Worm (Caenorhabditis elegans) whole organism, midembryonic: ENCODE results near the gene srx-5.
A peak's percentile ranks its signal among the peaks of the same experiment; 100 is the strongest.

Experiments used
- T22C8.4 ChIP-seq: fragments of 200-800 bp; sonication (Bioruptor generic); IDR thresholded peaks from 2 replicates; pipeline ENCODE4 v1.3.6; 2022; ENCODE audit warnings: missing genetic modification characterization, missing compliant biosample characterization
- cog-1 ChIP-seq: sonication (generic microtip); optimal IDR thresholded peaks from 2 replicates; lab custom pipeline; 2016; ENCODE audit warnings: missing genetic modification characterization, missing compliant biosample characterization
- flt-1 ChIP-seq: fragments of 200-800 bp; sonication (Bioruptor generic); IDR thresholded peaks from 2 replicates; pipeline ENCODE4 v1.3.6; 2022; ENCODE audit warnings: missing genetic modification characterization, missing compliant biosample characterization
- klf-2 ChIP-seq: fragments of 200-800 bp; sonication (Bioruptor generic); conservative IDR thresholded peaks from 2 replicates; pipeline ENCODE4 v1.3.6; 2022; ENCODE audit warnings: missing genetic modification reagents, missing genetic modification characterization, missing compliant biosample characterization
- med-1 ChIP-seq: sonication (generic microtip); optimal IDR thresholded peaks from 2 replicates; lab custom pipeline; 2017; ENCODE audit warnings: missing genetic modification characterization, mild to moderate bottlenecking, missing compliant biosample characterization, antibody characterized with exemption, missing genetic modification reagents; ENCODE audit not compliant: insufficient read depth
- ref-1 ChIP-seq: fragments of 200-800 bp; sonication (Bioruptor generic); conservative IDR thresholded peaks from 2 replicates; pipeline ENCODE4 v1.3.6; 2022; ENCODE audit warnings: missing genetic modification reagents, missing genetic modification characterization, missing compliant biosample characterization
- tab-1 ChIP-seq: fragments of 200-800 bp; sonication (Bioruptor generic); IDR thresholded peaks from 2 replicates; pipeline ENCODE4 v1.3.6; 2022; ENCODE audit warnings: missing genetic modification characterization, missing compliant biosample characterization
- ztf-23 ChIP-seq: fragments of 200-800 bp; sonication (Bioruptor generic); IDR thresholded peaks from 2 replicates; pipeline ENCODE4 v1.3.6; 2022; ENCODE audit warnings: missing genetic modification reagents, missing genetic modification characterization, missing compliant biosample characterization
- ztf-29 ChIP-seq: fragments of 200-800 bp; sonication (Bioruptor generic); IDR thresholded peaks from 2 replicates; pipeline ENCODE4 v1.3.6; 2022; ENCODE audit warnings: missing genetic modification reagents, missing genetic modification characterization, missing compliant biosample characterization

srx-5 gene

ce11 chrV:689538-689937 lies 10.3 kb upstream of the srx-5 start:
- TF ChIP-seq flt-1 (GFP tag; lab: Robert Waterston, UW) (no peak), klf-2 (GFP tag; lab: Robert Waterston, UW) (no peak), ref-1 (no peak), tab-1 (GFP tag; lab: Robert Waterston, UW) (no peak), ztf-29 (GFP tag; lab: Robert Waterston, UW) (no peak), ztf-23 (GFP tag; lab: Robert Waterston, UW) (no peak), med-1 (GFP tag; lab: Kevin White, UChicago) (no peak), cog-1 (tag; lab: Kevin White, UChicago) (no peak), T22C8.4 (GFP tag; lab: Robert Waterston, UW) (no peak)

ce11 chrV:692720-693422 lies 7.0 kb upstream of the srx-5 start, which contains the start of gene srx-4:
srx-4 (minus strand) TSS chrV:692770.
- TF ChIP-seq med-1 (GFP tag; lab: Kevin White, UChicago) (no peak), klf-2 (GFP tag; lab: Robert Waterston, UW) (no peak), flt-1 (GFP tag; lab: Robert Waterston, UW) (no peak), cog-1 (tag; lab: Kevin White, UChicago) (no peak), T22C8.4 (GFP tag; lab: Robert Waterston, UW) (no peak), ref-1 (no peak)

- TF ChIP-seq flt-1 (GFP tag; lab: Robert Waterston, UW) (no peak), ztf-23 (GFP tag; lab: Robert Waterston, UW) (no peak), med-1 (GFP tag; lab: Kevin White, UChicago) (no peak), ztf-29 (GFP tag; lab: Robert Waterston, UW) (no peak), klf-2 (GFP tag; lab: Robert Waterston, UW) (no peak), T22C8.4 (GFP tag; lab: Robert Waterston, UW) (no peak), tab-1 (GFP tag; lab: Robert Waterston, UW) (no peak), ref-1 (no peak), cog-1 (tag; lab: Kevin White, UChicago) (no peak)
These were observed 5.3 kb upstream of the srx-5 start, which contains the start of gene srj-53 for ce11 chrV:694625-695024. srj-53 (minus strand) TSS chrV:694725.

- TF ChIP-seq ztf-29 (GFP tag; lab: Robert Waterston, UW) (no peak), cog-1 (tag; lab: Kevin White, UChicago) (no peak), T22C8.4 (GFP tag; lab: Robert Waterston, UW) (no peak), med-1 (GFP tag; lab: Kevin White, UChicago) (no peak), flt-1 (GFP tag; lab: Robert Waterston, UW) (no peak)
These were observed 4.0 kb upstream of the srx-5 start, which contains the start of gene srj-52 for ce11 chrV:695914-696313. srj-52 (minus strand) TSS chrV:696014.

- TF ChIP-seq cog-1 (tag; lab: Kevin White, UChicago) = no peak
- no peak for TF ChIP-seq klf-2 (GFP tag; lab: Robert Waterston, UW)
- no peak for TF ChIP-seq ztf-23 (GFP tag; lab: Robert Waterston, UW)
- TF ChIP-seq ztf-29 (GFP tag; lab: Robert Waterston, UW) = no peak
- no peak for TF ChIP-seq ref-1
- TF ChIP-seq T22C8.4 (GFP tag; lab: Robert Waterston, UW) = no peak
- no peak for TF ChIP-seq med-1 (GFP tag; lab: Kevin White, UChicago)
- no peak for TF ChIP-seq tab-1 (GFP tag; lab: Robert Waterston, UW)
- TF ChIP-seq flt-1 (GFP tag; lab: Robert Waterston, UW) = no peak
These were observed 828 bp upstream of the srx-5 start for ce11 chrV:699051-699450.

ce11 chrV:702260-702659 lies 2.4 kb downstream of the srx-5 start, which contains the start of gene srbc-37:
srbc-37 (plus strand) TSS chrV:702560.
- no peak for TF ChIP-seq T22C8.4 (GFP tag; lab: Robert Waterston, UW)
- TF ChIP-seq ref-1 = no peak
- no peak for TF ChIP-seq ztf-23 (GFP tag; lab: Robert Waterston, UW)
- no peak for TF ChIP-seq ztf-29 (GFP tag; lab: Robert Waterston, UW)
- TF ChIP-seq flt-1 (GFP tag; lab: Robert Waterston, UW) = no peak

ce11 chrV:706449-706848 lies 6.6 kb downstream of the srx-5 start:
- TF ChIP-seq ztf-23 (GFP tag; lab: Robert Waterston, UW) = peak; percentile 68; the same call in 1 of the 2 replicates
- peak; percentile 69 for TF ChIP-seq ref-1
- TF ChIP-seq flt-1 (GFP tag; lab: Robert Waterston, UW) = peak; percentile 66; the same call in 1 of the 2 replicates

- TF ChIP-seq ref-1 = no peak
These were observed 7.0 kb downstream of the srx-5 start, which contains the start of gene srbc-38 for ce11 chrV:706918-707317. srbc-38 (plus strand) TSS chrV:707218.

- TF ChIP-seq ztf-23 (GFP tag; lab: Robert Waterston, UW) = no peak
- TF ChIP-seq med-1 (GFP tag; lab: Kevin White, UChicago) = no peak
These were observed 8.9 kb downstream of the srx-5 start, which contains the start of gene srbc-39 for ce11 chrV:708808-709207. srbc-39 (plus strand) TSS chrV:709108.

- TF ChIP-seq tab-1 (GFP tag; lab: Robert Waterston, UW) (no peak), T22C8.4 (GFP tag; lab: Robert Waterston, UW) (no peak), ztf-29 (GFP tag; lab: Robert Waterston, UW) (no peak), ztf-23 (GFP tag; lab: Robert Waterston, UW) (no peak), cog-1 (tag; lab: Kevin White, UChicago) (no peak), flt-1 (GFP tag; lab: Robert Waterston, UW) (no peak), med-1 (GFP tag; lab: Kevin White, UChicago) (no peak), klf-2 (GFP tag; lab: Robert Waterston, UW) (no peak)
These were observed 13.0 kb downstream of the srx-5 start, which contains the start of gene cyp-33C11 for ce11 chrV:712882-713281. cyp-33C11 (minus strand) TSS chrV:712982.
